Fruit fly (Drosophila melanogaster) whole organism, pupa: ENCODE measurements around the gene Sfp26Ac.
A peak's percentile ranks its signal among the peaks of the same experiment; 100 is the strongest.

Experiments used
- CG10348 ChIP-seq: fragments of 200-800 bp; sonication (Bioruptor generic); IDR thresholded peaks from 2 replicates; pipeline ENCODE4 v1.3.6; 2022; ENCODE audit warnings: missing biosample characterization, missing genetic modification characterization
- CG12605 ChIP-seq: fragments of 200-800 bp; sonication (Bioruptor generic); IDR thresholded peaks from 2 replicates; pipeline ENCODE4 v1.3.6; 2022; ENCODE audit warnings: missing biosample characterization, missing genetic modification characterization
- CG13204 ChIP-seq: fragments of 200-800 bp; sonication (Bioruptor generic); optimal IDR thresholded peaks from 2 replicates; lab custom pipeline; 2018; ENCODE audit warnings: missing biosample characterization, mild to moderate bottlenecking, missing genetic modification characterization, moderate library complexity
- CG14655 ChIP-seq: fragments of 200-800 bp; sonication (Bioruptor generic); optimal IDR thresholded peaks from 3 replicates; lab custom pipeline; 2017; ENCODE audit warnings: mild to moderate bottlenecking, missing biosample characterization, missing genetic modification reagents, missing genetic modification characterization
- CG17806 ChIP-seq: fragments of 200-800 bp; sonication (Bioruptor generic); optimal IDR thresholded peaks from 2 replicates; lab custom pipeline; 2018; ENCODE audit warnings: missing biosample characterization, mild to moderate bottlenecking, missing genetic modification characterization, moderate library complexity
- CG32121 ChIP-seq: fragments of 200-800 bp; sonication (Bioruptor generic); IDR thresholded peaks from 2 replicates; pipeline ENCODE4 v1.3.6; 2022; ENCODE audit warnings: missing biosample characterization, missing genetic modification characterization
- CG34367 ChIP-seq: fragments of 200-800 bp; sonication (Bioruptor generic); optimal IDR thresholded peaks from 2 replicates; lab custom pipeline; 2018; ENCODE audit warnings: missing biosample characterization, mild to moderate bottlenecking, missing genetic modification characterization
- CG4496 ChIP-seq: fragments of 200-800 bp; sonication (Bioruptor generic); IDR thresholded peaks from 3 replicates; pipeline ENCODE4 v1.3.6; 2022; ENCODE audit warnings: missing biosample characterization, missing genetic modification characterization
- CG8159 ChIP-seq: fragments of 200-800 bp; sonication (Bioruptor generic); optimal IDR thresholded peaks from 3 replicates; lab custom pipeline; 2018; ENCODE audit warnings: missing biosample characterization, mild to moderate bottlenecking, missing genetic modification characterization, moderate library complexity
- CG8301 ChIP-seq: fragments of 200-800 bp; sonication (Bioruptor generic); optimal IDR thresholded peaks from 2 replicates; lab custom pipeline; 2018; ENCODE audit warnings: missing biosample characterization, mild to moderate bottlenecking, missing genetic modification characterization
- CG9948 ChIP-seq: fragments of 200-800 bp; sonication (Bioruptor generic); optimal IDR thresholded peaks from 2 replicates; lab custom pipeline; 2018; ENCODE audit warnings: missing biosample characterization, mild to moderate bottlenecking, missing genetic modification characterization, moderate library complexity
- D1 ChIP-seq: fragments of 200-800 bp; sonication (Bioruptor generic); optimal IDR thresholded peaks from 2 replicates; lab custom pipeline; 2018; ENCODE audit warnings: missing biosample characterization, mild to moderate bottlenecking, missing genetic modification characterization, moderate library complexity
- EcR ChIP-seq: fragments of 200-800 bp; sonication (Bioruptor generic); optimal IDR thresholded peaks from 3 replicates; lab custom pipeline; 2019; ENCODE audit warnings: missing biosample characterization, missing genetic modification characterization, mild to moderate bottlenecking, moderate library complexity, missing genetic modification reagents
- Ets98B ChIP-seq: fragments of 200-800 bp; sonication (Bioruptor generic); IDR thresholded peaks from 2 replicates; pipeline ENCODE4 v1.3.6; 2022; ENCODE audit warnings: missing biosample characterization, missing genetic modification characterization
- Pif1A ChIP-seq: fragments of 200-800 bp; sonication (Bioruptor generic); optimal IDR thresholded peaks from 3 replicates; lab custom pipeline; 2016; ENCODE audit warnings: missing biosample characterization, missing genetic modification characterization
- Pif1B ChIP-seq: fragments of 200-800 bp; sonication (Bioruptor generic); optimal IDR thresholded peaks from 3 replicates; lab custom pipeline; 2016; ENCODE audit warnings: missing biosample characterization, missing genetic modification characterization
- Snoo ChIP-seq: fragments of 200-800 bp; sonication (Bioruptor generic); optimal IDR thresholded peaks from 3 replicates; lab custom pipeline; 2017; ENCODE audit warnings: missing biosample characterization, mild to moderate bottlenecking, missing genetic modification characterization, inconsistent platforms
- fd96Ca ChIP-seq: fragments of 200-800 bp; sonication (Bioruptor generic); IDR thresholded peaks from 3 replicates; pipeline ENCODE4 v1.3.6; 2022; ENCODE audit warnings: missing biosample characterization, missing genetic modification characterization
- gl ChIP-seq: fragments of 200-800 bp; sonication (Bioruptor generic); optimal IDR thresholded peaks from 2 replicates; lab custom pipeline; 2018; ENCODE audit warnings: missing biosample characterization, mild to moderate bottlenecking, missing genetic modification characterization
- rn ChIP-seq: fragments of 200-800 bp; sonication (Bioruptor generic); IDR thresholded peaks from 2 replicates; pipeline ENCODE4 v1.3.6; 2022; ENCODE audit warnings: missing biosample characterization, missing genetic modification characterization

The Sfp26Ac gene

dm6 chr2L:5906893-5907850 lies 22.6 kb upstream of the Sfp26Ac start, which contains the start of gene bchs:
Gene bchs, plus strand, starts transcription at chr2L:5907169.
- no peak for TF ChIP-seq D1 (tag; lab: Kevin White, UChicago)
- TF ChIP-seq CG12605 (GFP tag; lab: Robert Waterston, UW), result peak; percentile 45; the same call in 1 of the 2 replicates
- peak; percentile 0 for TF ChIP-seq CG13204 (GFP tag; lab: Kevin White, UChicago)
- TF ChIP-seq Pif1B (GFP tag; lab: Kevin White, UChicago), result peak; percentile 21
- peak; percentile 60 for TF ChIP-seq EcR (GFP tag; lab: Kevin White, UChicago)
- no peak for TF ChIP-seq Snoo
- TF ChIP-seq CG34367 (tag; lab: Kevin White, UChicago), result no peak
- TF ChIP-seq CG9948 (tag; lab: Kevin White, UChicago), result no peak
- TF ChIP-seq CG32121 (GFP tag; lab: Robert Waterston, UW), result 0 out of 2 replicates have a peak, but pooled peaks have one; percentile 12

- TF ChIP-seq Snoo (peak; percentile 27), gl (tag; lab: Kevin White, UChicago) (no peak)
- TF ChIP-seq, all 21 proteins: peak for 1
Observed at dm6 chr2L:5904585-5904984, 20.0 kb upstream of the Sfp26Ac start, which contains the start of gene CG9021. Gene CG9021, minus strand, starts transcription at chr2L:5904689.

dm6 chr2L:5902898-5903297 lies 18.3 kb upstream of the Sfp26Ac start:
- TF ChIP-seq CG8301 (tag; lab: Kevin White, UChicago) (no peak), CG17806 (no peak), Ets98B (GFP tag; lab: Robert Waterston, UW) (no peak), gl (tag; lab: Kevin White, UChicago) (no peak), CG14655 (no peak), CG12605 (GFP tag; lab: Robert Waterston, UW) (no peak), CG10348 (GFP tag; lab: Robert Waterston, UW) (no peak), EcR (GFP tag; lab: Kevin White, UChicago) (no peak), fd96Ca (GFP tag; lab: Robert Waterston, UW) (no peak)

- TF ChIP-seq CG14655 (peak; percentile 67), CG8301 (tag; lab: Kevin White, UChicago) (peak; percentile 60), CG9948 (tag; lab: Kevin White, UChicago) (peak; percentile 19), Ets98B (GFP tag; lab: Robert Waterston, UW) (no peak), CG4496 (GFP tag; lab: Robert Waterston, UW) (0 out of 3 replicates have a peak, but pooled peaks have one; percentile 38), CG13204 (GFP tag; lab: Kevin White, UChicago) (no peak), fd96Ca (GFP tag; lab: Robert Waterston, UW) (no peak)
Observed at dm6 chr2L:5901553-5901952, 17.0 kb upstream of the Sfp26Ac start.

- TF ChIP-seq CG14655, result peak; percentile 21
- no peak for TF ChIP-seq gl (tag; lab: Kevin White, UChicago)
- TF ChIP-seq CG4496 (GFP tag; lab: Robert Waterston, UW), result 0 out of 3 replicates have a peak, but pooled peaks have one; percentile 26
- TF ChIP-seq CG12605 (GFP tag; lab: Robert Waterston, UW), result no peak
Observed at dm6 chr2L:5899170-5899708, 14.7 kb upstream of the Sfp26Ac start.

dm6 chr2L:5894533-5894932 lies 10.0 kb upstream of the Sfp26Ac start:
- TF ChIP-seq CG13204 (GFP tag; lab: Kevin White, UChicago) (no peak), rn (GFP tag; lab: Robert Waterston, UW) (no peak), Snoo (no peak), CG10348 (GFP tag; lab: Robert Waterston, UW) (no peak), D1 (tag; lab: Kevin White, UChicago) (no peak), CG17806 (no peak), gl (tag; lab: Kevin White, UChicago) (no peak), fd96Ca (GFP tag; lab: Robert Waterston, UW) (no peak), CG8159 (tag; lab: Kevin White, UChicago) (no peak), Pif1A (GFP tag; lab: Kevin White, UChicago) (no peak), Ets98B (GFP tag; lab: Robert Waterston, UW) (no peak)

dm6 chr2L:5893796-5894195 lies 9.2 kb upstream of the Sfp26Ac start, which contains the start of gene Acp26Aa:
Gene Acp26Aa, minus strand, starts transcription at chr2L:5893896.
- TF ChIP-seq CG34367 (tag; lab: Kevin White, UChicago), result no peak
- TF ChIP-seq CG10348 (GFP tag; lab: Robert Waterston, UW), result no peak
